Worm (Caenorhabditis elegans) whole organism, midembryonic: Measurements from ENCODE around the gene ZK470.2.

Experiments used
- T22C8.4 ChIP-seq: fragments of 200-800 bp; sonication (Bioruptor generic); IDR thresholded peaks from 2 replicates; pipeline ENCODE4 v1.3.6; 2022; ENCODE audit warnings: missing genetic modification characterization, missing compliant biosample characterization
- cog-1 ChIP-seq: sonication (generic microtip); optimal IDR thresholded peaks from 2 replicates; lab custom pipeline; 2016; ENCODE audit warnings: missing genetic modification characterization, missing compliant biosample characterization
- flt-1 ChIP-seq: fragments of 200-800 bp; sonication (Bioruptor generic); IDR thresholded peaks from 2 replicates; pipeline ENCODE4 v1.3.6; 2022; ENCODE audit warnings: missing genetic modification characterization, missing compliant biosample characterization
- klf-2 ChIP-seq: fragments of 200-800 bp; sonication (Bioruptor generic); conservative IDR thresholded peaks from 2 replicates; pipeline ENCODE4 v1.3.6; 2022; ENCODE audit warnings: missing genetic modification reagents, missing genetic modification characterization, missing compliant biosample characterization
- med-1 ChIP-seq: sonication (generic microtip); optimal IDR thresholded peaks from 2 replicates; lab custom pipeline; 2017; ENCODE audit warnings: missing genetic modification characterization, mild to moderate bottlenecking, missing compliant biosample characterization, antibody characterized with exemption, missing genetic modification reagents; ENCODE audit not compliant: insufficient read depth
- ref-1 ChIP-seq: fragments of 200-800 bp; sonication (Bioruptor generic); conservative IDR thresholded peaks from 2 replicates; pipeline ENCODE4 v1.3.6; 2022; ENCODE audit warnings: missing genetic modification reagents, missing genetic modification characterization, missing compliant biosample characterization
- tab-1 ChIP-seq: fragments of 200-800 bp; sonication (Bioruptor generic); IDR thresholded peaks from 2 replicates; pipeline ENCODE4 v1.3.6; 2022; ENCODE audit warnings: missing genetic modification characterization, missing compliant biosample characterization
- ztf-23 ChIP-seq: fragments of 200-800 bp; sonication (Bioruptor generic); IDR thresholded peaks from 2 replicates; pipeline ENCODE4 v1.3.6; 2022; ENCODE audit warnings: missing genetic modification reagents, missing genetic modification characterization, missing compliant biosample characterization
- ztf-29 ChIP-seq: fragments of 200-800 bp; sonication (Bioruptor generic); IDR thresholded peaks from 2 replicates; pipeline ENCODE4 v1.3.6; 2022; ENCODE audit warnings: missing genetic modification reagents, missing genetic modification characterization, missing compliant biosample characterization

ce11 chrX:4148449-4149031, 13.6 kb downstream of the ZK470.2 start:
- TF ChIP-seq cog-1 (no peak), klf-2 (GFP tag; lab: Robert Waterston, UW) (no peak), ztf-29 (GFP tag; lab: Robert Waterston, UW) (no peak), T22C8.4 (GFP tag; lab: Robert Waterston, UW) (no peak), ztf-23 (GFP tag; lab: Robert Waterston, UW) (no peak), med-1 (GFP tag; lab: Kevin White, UChicago) (no peak), flt-1 (no peak), tab-1 (no peak), ref-1 (GFP tag; lab: Robert Waterston, UW) (no peak)
